Comparison of ENCODE assay signal across 4 worm cellular contexts in the genomic region with DNA sequence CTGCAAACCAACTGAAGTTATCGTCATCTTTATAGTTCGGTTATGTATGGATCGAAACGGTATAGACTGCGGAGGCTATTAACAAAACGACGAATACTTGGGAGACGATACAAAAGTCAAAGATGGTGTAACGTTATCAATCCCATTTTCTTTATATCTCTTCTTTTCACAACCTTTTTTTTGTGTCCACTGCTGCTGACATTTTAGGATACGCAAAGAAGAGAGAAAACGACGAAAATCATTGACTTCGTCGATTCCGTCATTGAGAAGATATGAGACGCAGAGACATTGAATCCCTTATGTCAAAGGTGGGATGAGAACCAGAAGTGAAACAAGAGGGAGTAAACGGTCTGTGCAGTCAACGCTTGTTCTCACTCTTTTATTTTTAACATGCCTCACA.
TF ChIP-seq lines count a peak whose summit lies in the region.

cima-1 (plus strand) TSS at position 340 of the 400 bp plus-strand sequence.

TF ChIP-seq in whole organism, L1 larva, 84 proteins besides CTCF, POLR2A, EP300 and RAD21 (continues in another document):
- TF ChIP-seq sox-4 (tag; optimal IDR thresholded peaks at IDR 0.05; lab: Kevin White, UChicago), result no peak
- no peak for TF ChIP-seq egl-27 (tag; optimal IDR thresholded peaks at IDR 0.05; lab: Kevin White, UChicago)
- TF ChIP-seq lsy-2 (tag; optimal IDR thresholded peaks at IDR 0.05; lab: Kevin White, UChicago), result peak in 1 of 2 experiments; percentile 30
- TF ChIP-seq snpc-4 (tag; optimal IDR thresholded peaks at IDR 0.05; lab: Kevin White, UChicago), result no peak
- TF ChIP-seq nhr-12 (tag; optimal IDR thresholded peaks at IDR 0.05; lab: Kevin White, UChicago), result no peak
- no peak for TF ChIP-seq nhr-84 (tag; optimal IDR thresholded peaks at IDR 0.05; lab: Kevin White, UChicago)
- no peak for TF ChIP-seq lir-3 (tag; optimal IDR thresholded peaks at IDR 0.05; lab: Kevin White, UChicago; ENCODE audit: poor library complexity)
- TF ChIP-seq isw-1 (GFP tag; IDR thresholded peaks at IDR 0.05; lab: Robert Waterston, UW), result no peak
- no peak for TF ChIP-seq fkh-4 (tag; optimal IDR thresholded peaks at IDR 0.05; lab: Kevin White, UChicago; ENCODE audit: borderline replicate concordance)
- TF ChIP-seq ces-1 (GFP tag; optimal IDR thresholded peaks at IDR 0.05; lab: Kevin White, UChicago), result no peak
- TF ChIP-seq pqm-1 (tag; optimal IDR thresholded peaks at IDR 0.05; lab: Kevin White, UChicago), result no peak
- TF ChIP-seq elt-3 (tag; optimal IDR thresholded peaks at IDR 0.05; lab: Kevin White, UChicago), result peak in 5 of 6 experiments; percentile 6 to 92 (median 57)
- TF ChIP-seq blmp-1 (tag; optimal IDR thresholded peaks at IDR 0.05; lab: Kevin White, UChicago), result peak; percentile 88
- TF ChIP-seq mdl-1 (tag; optimal IDR thresholded peaks at IDR 0.05; lab: Kevin White, UChicago), result no peak
- no peak for TF ChIP-seq nhr-237 (tag; optimal IDR thresholded peaks at IDR 0.05; lab: Kevin White, UChicago)
- TF ChIP-seq ceh-8 (GFP tag; optimal IDR thresholded peaks at IDR 0.05; lab: Kevin White, UChicago), result no peak
- TF ChIP-seq mep-1 (tag; optimal IDR thresholded peaks at IDR 0.05; lab: Kevin White, UChicago), result peak; percentile 36
- TF ChIP-seq lin-35 (GFP tag; optimal IDR thresholded peaks at IDR 0.05; lab: Kevin White, UChicago), result peak in 1 of 2 experiments; percentile 5
- no peak for TF ChIP-seq rnt-1 (tag; optimal IDR thresholded peaks at IDR 0.05; lab: Kevin White, UChicago)
- TF ChIP-seq alr-1 (tag; optimal IDR thresholded peaks at IDR 0.05; lab: Kevin White, UChicago; ENCODE audit: borderline replicate concordance), result no peak
- no peak for TF ChIP-seq dpl-1 (GFP tag; optimal IDR thresholded peaks at IDR 0.05; lab: Kevin White, UChicago)

TF ChIP-seq in whole organism, L2 larva, 48 proteins besides CTCF, POLR2A, EP300 and RAD21:
- peak; percentile 13 for TF ChIP-seq sma-3 (GFP tag; optimal IDR thresholded peaks at IDR 0.05; lab: Kevin White, UChicago)
- TF ChIP-seq nhr-129 (tag; optimal IDR thresholded peaks at IDR 0.05; lab: Kevin White, UChicago), result peak; percentile 21
- no peak for TF ChIP-seq ztf-1 (GFP tag; conservative IDR thresholded peaks at IDR 0.05; lab: Robert Waterston, UW)
- no peak for TF ChIP-seq blmp-1 (tag; optimal IDR thresholded peaks at IDR 0.05; lab: Kevin White, UChicago; ENCODE audit: insufficient read depth)
- peak; percentile 26 for TF ChIP-seq fos-1 (tag; optimal IDR thresholded peaks at IDR 0.05; lab: Kevin White, UChicago)

TF ChIP-seq in whole organism, L3 larva, 47 proteins besides CTCF, POLR2A, EP300 and RAD21:
- TF ChIP-seq ama-1 (optimal IDR thresholded peaks at IDR 0.05; lab: Kevin White, UChicago) (no peak), nhr-23 (tag; optimal IDR thresholded peaks at IDR 0.05; lab: Kevin White, UChicago) (peak; percentile 13), lin-39 (tag; optimal IDR thresholded peaks at IDR 0.05; lab: Kevin White, UChicago) (no peak), nhr-25 (tag; optimal IDR thresholded peaks at IDR 0.05; lab: Kevin White, UChicago) (peak; percentile 12)

TF ChIP-seq in whole organism, L4 larva, 104 proteins besides CTCF, POLR2A, EP300 and RAD21:
- no peak for TF ChIP-seq php-3 (GFP tag; IDR thresholded peaks at IDR 0.05; lab: Robert Waterston, UW)
- no peak for TF ChIP-seq F49E8.2 (tag; optimal IDR thresholded peaks at IDR 0.05; lab: Kevin White, UChicago; ENCODE audit: borderline replicate concordance)
- TF ChIP-seq F44E2.7 (GFP tag; IDR thresholded peaks at IDR 0.05; lab: Robert Waterston, UW), result no peak
- TF ChIP-seq nhr-28 (tag; optimal IDR thresholded peaks at IDR 0.05; lab: Kevin White, UChicago), result peak; percentile 83
- TF ChIP-seq lsy-2 (tag; optimal IDR thresholded peaks at IDR 0.05; lab: Kevin White, UChicago), result no peak
- no peak for TF ChIP-seq nhr-77 (tag; optimal IDR thresholded peaks at IDR 0.05; lab: Kevin White, UChicago)
- TF ChIP-seq nhr-6 (tag; optimal IDR thresholded peaks at IDR 0.05; lab: Kevin White, UChicago), result no peak
- TF ChIP-seq lin-1 (GFP tag; IDR thresholded peaks at IDR 0.05; lab: Robert Waterston, UW), result no peak

Comparison
In these comparisons a context has a peak if more than half of its experiments do, and no peak if none do; other contexts are left out.
1. Of the 29 proteins assayed by ChIP-seq in both whole organism, L4 larva and whole organism, L1 larva: peak only in whole organism, L4 larva: nhr-28; only in whole organism, L1 larva: mep-1; in both: none; in neither: 26; mixed calls (peak in some experiments, not most) for 1.